Worm (Caenorhabditis elegans) whole organism, L1 larva: ENCODE results near the gene lnkn-1.

Source experiments
- C04F5.9 ChIP-seq: sonication (generic microtip); optimal IDR thresholded peaks from 2 replicates; lab custom pipeline; 2016; ENCODE audit warnings: missing genetic modification characterization, missing compliant biosample characterization
- C34B4.2 ChIP-seq: sonication (generic microtip); optimal IDR thresholded peaks from 2 replicates; lab custom pipeline; 2017; ENCODE audit warnings: mild to moderate bottlenecking, missing genetic modification characterization, missing compliant biosample characterization
- F16B12.6 ChIP-seq: fragments of 150-350 bp; optimal IDR thresholded peaks from 2 replicates; lab custom pipeline; 2014; ENCODE audit warnings: missing biosample characterization, missing genetic modification characterization
- Y116A8C.19 ChIP-seq: sonication (generic microtip); optimal IDR thresholded peaks from 2 replicates; lab custom pipeline; 2016; ENCODE audit warnings: missing compliant biosample characterization, missing genetic modification characterization, borderline replicate concordance
- aha-1 ChIP-seq: fragments of 150-350 bp; optimal IDR thresholded peaks from 2 replicates; lab custom pipeline; 2014; ENCODE audit warnings: missing biosample characterization, missing genetic modification characterization
- alr-1 ChIP-seq: fragments of 200-800 bp; sonication (Bioruptor generic); optimal IDR thresholded peaks from 2 replicates; lab custom pipeline; 2018; ENCODE audit warnings: borderline replicate concordance, mild to moderate bottlenecking, missing genetic modification characterization, missing compliant biosample characterization
- ceh-82 ChIP-seq, 3 experiments: fragments of 150-350 bp in 1 of 3; sonication (generic microtip) in 2 of 3; optimal IDR thresholded peaks; 2 replicates each; lab custom pipeline; 2014 to 2017; ENCODE audit warnings: missing biosample characterization in 3 of 3, missing genetic modification characterization in 3 of 3
- ces-1 ChIP-seq: fragments of 150-350 bp; optimal IDR thresholded peaks from 2 replicates; lab custom pipeline; 2014; ENCODE audit warnings: missing biosample characterization, missing genetic modification reagents, missing genetic modification characterization
- dpl-1 ChIP-seq, 3 experiments: fragments of 150-350 bp in 2 of 3; sonication (generic microtip) in 1 of 3; optimal IDR thresholded peaks; 2 replicates each; lab custom pipeline; 2014 to 2017; ENCODE audit warnings: missing biosample characterization in 3 of 3, missing genetic modification characterization in 3 of 3, missing genetic modification reagents in 3 of 3
- dsc-1 ChIP-seq: sonication (generic microtip); optimal IDR thresholded peaks from 2 replicates; lab custom pipeline; 2016; ENCODE audit warnings: mild to moderate bottlenecking, missing genetic modification characterization, missing compliant biosample characterization
- efl-1 ChIP-seq, 4 experiments: fragments of 150-350 bp; optimal IDR thresholded peaks in 3 of 4; peaks in 1 of 4; 1 replicate in 1 of 4; 2 replicates in 3 of 4; lab custom pipeline; 2014; ENCODE audit warnings: missing biosample characterization in 2 of 4, missing genetic modification characterization in 2 of 4, missing genetic modification reagents in 2 of 4
- efl-3 ChIP-seq: fragments of 200-800 bp; sonication (Bioruptor generic); optimal IDR thresholded peaks from 2 replicates; lab custom pipeline; 2018; ENCODE audit warnings: mild to moderate bottlenecking, missing genetic modification characterization, missing compliant biosample characterization
- egl-13 ChIP-seq: sonication (generic microtip); optimal IDR thresholded peaks from 2 replicates; lab custom pipeline; 2016; ENCODE audit warnings: missing genotype, missing genetic modification reagents, missing genetic modification characterization, missing compliant biosample characterization
- egl-27 ChIP-seq, 2 experiments: fragments of 150-350 bp in 1 of 2; sonication (generic microtip); optimal IDR thresholded peaks; 3 replicates each; lab custom pipeline; 2017 to 2018; ENCODE audit warnings: missing biosample characterization in 2 of 2, missing genetic modification characterization in 2 of 2, missing genetic modification reagents in 2 of 2
- fkh-4 ChIP-seq: sonication (generic microtip); optimal IDR thresholded peaks from 2 replicates; lab custom pipeline; 2016; ENCODE audit warnings: missing compliant biosample characterization, missing genetic modification characterization, borderline replicate concordance
- fkh-8 ChIP-seq: sonication (generic microtip); optimal IDR thresholded peaks from 2 replicates; lab custom pipeline; 2016; ENCODE audit warnings: mild to moderate bottlenecking, missing genetic modification characterization, missing compliant biosample characterization
- hlh-17 ChIP-seq: fragments of 200-800 bp; sonication (Bioruptor generic); optimal IDR thresholded peaks from 2 replicates; lab custom pipeline; 2018; ENCODE audit warnings: missing genetic modification characterization, mild to moderate bottlenecking, missing compliant biosample characterization, moderate library complexity, borderline replicate concordance
- hlh-4 ChIP-seq: sonication (generic microtip); optimal IDR thresholded peaks from 2 replicates; lab custom pipeline; 2016; ENCODE audit warnings: mild to moderate bottlenecking, missing genetic modification characterization, missing compliant biosample characterization
- irx-1 ChIP-seq: sonication (generic microtip); optimal IDR thresholded peaks from 2 replicates; lab custom pipeline; 2016; ENCODE audit warnings: missing genetic modification characterization, missing compliant biosample characterization
- isw-1 ChIP-seq: fragments of 200-800 bp; sonication (Bioruptor generic); IDR thresholded peaks from 2 replicates; pipeline ENCODE4 v1.3.6; 2022; ENCODE audit warnings: missing genetic modification characterization, missing compliant biosample characterization
- jun-1 ChIP-seq: fragments of 150-350 bp; optimal IDR thresholded peaks from 2 replicates; lab custom pipeline; 2014; ENCODE audit warnings: missing biosample characterization, missing genetic modification reagents, missing genetic modification characterization
- lin-15B ChIP-seq: fragments of 150-350 bp; sonication (generic microtip); optimal IDR thresholded peaks from 3 replicates; lab custom pipeline; 2014; ENCODE audit warnings: missing biosample characterization, missing genetic modification characterization
- lin-35 ChIP-seq, 2 experiments: fragments of 150-350 bp; optimal IDR thresholded peaks; 2 replicates each; lab custom pipeline; 2014; ENCODE audit warnings: missing biosample characterization in 2 of 2, missing genetic modification characterization in 2 of 2, missing genetic modification reagents in 2 of 2
- lin-39 ChIP-seq: fragments of 150-350 bp; optimal IDR thresholded peaks from 2 replicates; lab custom pipeline; 2014; ENCODE audit warnings: missing biosample characterization, missing genetic modification reagents, missing genetic modification characterization
- mdl-1 ChIP-seq, 2 experiments: fragments of 150-350 bp; optimal IDR thresholded peaks; 2 replicates each; lab custom pipeline; 2014 to 2017; ENCODE audit warnings: missing biosample characterization in 2 of 2, missing genetic modification characterization in 2 of 2, inconsistent platforms in 1 of 2
- mep-1 ChIP-seq: fragments of 150-350 bp; optimal IDR thresholded peaks from 2 replicates; lab custom pipeline; 2014; ENCODE audit warnings: missing biosample characterization, missing genetic modification characterization
- nhr-11 ChIP-seq: fragments of 150-350 bp; optimal IDR thresholded peaks from 2 replicates; lab custom pipeline; 2014; ENCODE audit warnings: missing biosample characterization, missing genetic modification characterization
- nhr-12 ChIP-seq: sonication (generic microtip); optimal IDR thresholded peaks from 2 replicates; lab custom pipeline; 2017; ENCODE audit warnings: missing biosample characterization, missing genetic modification characterization
- nhr-19 ChIP-seq: fragments of 200-800 bp; sonication (Bioruptor generic); conservative IDR thresholded peaks from 2 replicates; pipeline ENCODE4 v1.3.6; 2022; ENCODE audit warnings: missing genetic modification characterization, missing compliant biosample characterization
- nhr-20 ChIP-seq: sonication (generic microtip); optimal IDR thresholded peaks from 2 replicates; lab custom pipeline; 2016; ENCODE audit warnings: mild to moderate bottlenecking, missing genetic modification characterization, missing compliant biosample characterization
- nhr-28 ChIP-seq: fragments of 150-350 bp; optimal IDR thresholded peaks from 2 replicates; lab custom pipeline; 2014; ENCODE audit warnings: missing biosample characterization, missing genetic modification characterization
- nhr-47 ChIP-seq: sonication (generic microtip); optimal IDR thresholded peaks from 2 replicates; lab custom pipeline; 2016; ENCODE audit warnings: mild to moderate bottlenecking, missing genetic modification characterization, moderate library complexity, missing compliant biosample characterization
- nhr-71 ChIP-seq: sonication (generic microtip); optimal IDR thresholded peaks from 2 replicates; lab custom pipeline; 2016; ENCODE audit warnings: mild to moderate bottlenecking, missing genetic modification characterization, moderate library complexity, missing compliant biosample characterization
- nhr-77 ChIP-seq: fragments of 150-350 bp; optimal IDR thresholded peaks from 2 replicates; lab custom pipeline; 2014; ENCODE audit warnings: missing biosample characterization, missing genetic modification characterization
- nhr-84 ChIP-seq: sonication (generic microtip); optimal IDR thresholded peaks from 2 replicates; lab custom pipeline; 2017; ENCODE audit warnings: missing biosample characterization, missing genetic modification characterization
- nhr-90 ChIP-seq: sonication (generic microtip); optimal IDR thresholded peaks from 2 replicates; lab custom pipeline; 2016; ENCODE audit warnings: mild to moderate bottlenecking, missing genetic modification characterization, missing compliant biosample characterization; ENCODE audit not compliant: poor library complexity
- pax-3 ChIP-seq: fragments of 200-800 bp; sonication (Bioruptor generic); optimal IDR thresholded peaks from 2 replicates; lab custom pipeline; 2018; ENCODE audit warnings: mild to moderate bottlenecking, missing genetic modification characterization, moderate library complexity, missing compliant biosample characterization
- rnt-1 ChIP-seq: sonication (generic microtip); optimal IDR thresholded peaks from 2 replicates; lab custom pipeline; 2016; ENCODE audit warnings: mild to moderate bottlenecking, missing genetic modification characterization, moderate library complexity, missing compliant biosample characterization
- skn-1 ChIP-seq: fragments of 150-350 bp; optimal IDR thresholded peaks from 2 replicates; lab custom pipeline; 2014; ENCODE audit warnings: missing biosample characterization, missing genetic modification characterization
- snu-23 ChIP-seq: sonication (generic microtip); optimal IDR thresholded peaks from 2 replicates; lab custom pipeline; 2016; ENCODE audit warnings: missing genetic modification characterization, missing compliant biosample characterization
- sox-4 ChIP-seq: sonication (generic microtip); optimal IDR thresholded peaks from 2 replicates; lab custom pipeline; 2016; ENCODE audit warnings: missing genetic modification characterization, missing compliant biosample characterization
- tbx-2 ChIP-seq: sonication (generic microtip); optimal IDR thresholded peaks from 2 replicates; lab custom pipeline; 2016; ENCODE audit warnings: missing genetic modification characterization, missing compliant biosample characterization
- unc-30 ChIP-seq: sonication (generic microtip); optimal IDR thresholded peaks from 2 replicates; lab custom pipeline; 2017; ENCODE audit warnings: missing biosample characterization, missing genetic modification characterization
- unc-62 ChIP-seq: fragments of 150-350 bp; optimal IDR thresholded peaks from 2 replicates; lab custom pipeline; 2014; ENCODE audit warnings: missing biosample characterization, missing genetic modification reagents, missing genetic modification characterization
- unc-86 ChIP-seq: sonication (generic microtip); optimal IDR thresholded peaks from 2 replicates; lab custom pipeline; 2016; ENCODE audit warnings: missing genetic modification characterization, missing compliant biosample characterization
- unc-98 ChIP-seq: fragments of 200-800 bp; sonication (Bioruptor generic); IDR thresholded peaks from 2 replicates; pipeline ENCODE4 v1.3.6; 2022; ENCODE audit warnings: missing genetic modification characterization, missing compliant biosample characterization
- ztf-11 ChIP-seq, 2 experiments: sonication (generic microtip); optimal IDR thresholded peaks; 2 replicates each; lab custom pipeline; 2016 to 2017; ENCODE audit warnings: missing genetic modification characterization in 2 of 2, missing biosample characterization in 1 of 2, missing compliant biosample characterization in 1 of 2

Gene lnkn-1

ce11 chrIII:8887184-8887801 is 2.7 kb upstream of the lnkn-1 start, which contains the start of gene famh-136 (continued):
- peak; percentile 70 for TF ChIP-seq pax-3 (tag; lab: Kevin White, UChicago)
- TF ChIP-seq aha-1, result no peak
- TF ChIP-seq C34B4.2, result no peak
- TF ChIP-seq fkh-8 (tag; lab: Kevin White, UChicago), result peak; percentile 83
- peak; percentile 50 for TF ChIP-seq lin-39 (tag; lab: Kevin White, UChicago)
- TF ChIP-seq egl-27 (tag; optimal IDR thresholded peaks at IDR 0.05; lab: Kevin White, UChicago), result no peak
- peak; percentile 45 to 80 (median 61) for TF ChIP-seq ceh-82 (tag; optimal IDR thresholded peaks at IDR 0.05; lab: Kevin White, UChicago)
- TF ChIP-seq dsc-1, result peak; percentile 90
- TF ChIP-seq rnt-1 (tag; lab: Kevin White, UChicago), result peak; percentile 91
- TF ChIP-seq nhr-19 (GFP tag; lab: Robert Waterston, UW), result peak; percentile 99
- TF ChIP-seq sox-4 (tag; lab: Kevin White, UChicago), result peak; percentile 65
- peak; percentile 64 for TF ChIP-seq egl-13
- TF ChIP-seq alr-1 (tag; lab: Kevin White, UChicago), result no peak
- TF ChIP-seq tbx-2 (tag; lab: Kevin White, UChicago), result peak; percentile 88
- TF ChIP-seq dpl-1 (GFP tag; optimal IDR thresholded peaks at IDR 0.05; lab: Kevin White, UChicago), result peak; percentile 76 to 88 (median 84)
- no peak for TF ChIP-seq efl-3 (GFP tag; lab: Kevin White, UChicago)
- peak; percentile 97 for TF ChIP-seq mep-1 (tag; lab: Kevin White, UChicago)
- no peak for TF ChIP-seq unc-98
- peak in 1 of 2 experiments; percentile 42 for TF ChIP-seq ztf-11 (tag; optimal IDR thresholded peaks at IDR 0.05; lab: Kevin White, UChicago)
- TF ChIP-seq nhr-11 (tag; lab: Kevin White, UChicago), result peak; percentile 44
- no peak for TF ChIP-seq nhr-84 (tag; lab: Kevin White, UChicago)
- peak; percentile 85 for TF ChIP-seq nhr-77 (tag; lab: Kevin White, UChicago)
- peak; percentile 8 for TF ChIP-seq fkh-4 (tag; lab: Kevin White, UChicago)
- TF ChIP-seq lin-15B, result peak; percentile 75
- TF ChIP-seq isw-1 (GFP tag; lab: Robert Waterston, UW), result peak; percentile 50
- TF ChIP-seq unc-86 (tag; lab: Kevin White, UChicago), result peak; percentile 64
- no peak for TF ChIP-seq Y116A8C.19 (tag; lab: Kevin White, UChicago)
- no peak for TF ChIP-seq hlh-17 (GFP tag; lab: Kevin White, UChicago)
- peak; percentile 90 for TF ChIP-seq nhr-47 (tag; lab: Kevin White, UChicago)
- peak; percentile 78 to 85 for TF ChIP-seq efl-1 (optimal IDR thresholded peaks at IDR 0.05; lab: Kevin White, UChicago)
- peak; percentile 77 to 98 for TF ChIP-seq efl-1 (GFP tag; optimal IDR thresholded peaks at IDR 0.05 in 1 of 2; lab: Kevin White, UChicago)
- no peak for TF ChIP-seq unc-30

ce11 chrIII:8888956-8889355 is 1.1 kb upstream of the lnkn-1 start, which contains the start of gene ZK637.14:
Gene ZK637.14 (minus strand): TSS chrIII:8889156.
- TF ChIP-seq jun-1 (tag; lab: Kevin White, UChicago) (peak; percentile 48), nhr-19 (GFP tag; lab: Robert Waterston, UW) (peak; percentile 51), ceh-82 (tag; optimal IDR thresholded peaks at IDR 0.05; lab: Kevin White, UChicago) (peak in 1 of 3 experiments; percentile 52), nhr-90 (tag; lab: Kevin White, UChicago) (peak; percentile 1), hlh-4 (tag; lab: Kevin White, UChicago) (no peak), unc-62 (GFP tag; lab: Kevin White, UChicago) (no peak), egl-13 (peak; percentile 30), fkh-8 (tag; lab: Kevin White, UChicago) (peak; percentile 60), nhr-20 (peak; percentile 55), lin-39 (tag; lab: Kevin White, UChicago) (no peak), C04F5.9 (tag; lab: Kevin White, UChicago) (peak; percentile 41), snu-23 (GFP tag; lab: Kevin White, UChicago) (peak; percentile 76), F16B12.6 (peak; percentile 91), unc-86 (tag; lab: Kevin White, UChicago) (peak; percentile 32), nhr-71 (peak; percentile 67), dsc-1 (peak; percentile 38), isw-1 (GFP tag; lab: Robert Waterston, UW) (peak; percentile 26), irx-1 (tag; lab: Kevin White, UChicago) (peak; percentile 1), nhr-28 (tag; lab: Kevin White, UChicago) (no peak), pax-3 (tag; lab: Kevin White, UChicago) (peak; percentile 4), ces-1 (GFP tag; lab: Kevin White, UChicago) (no peak), lin-35 (GFP tag; optimal IDR thresholded peaks at IDR 0.05; lab: Kevin White, UChicago) (peak; percentile 61 to 74), efl-1 (optimal IDR thresholded peaks at IDR 0.05; lab: Kevin White, UChicago) (peak; percentile 62 to 63), efl-1 (GFP tag; optimal IDR thresholded peaks at IDR 0.05 in 1 of 2; lab: Kevin White, UChicago) (peak; percentile 66 to 96), nhr-12 (tag; lab: Kevin White, UChicago) (no peak), mep-1 (tag; lab: Kevin White, UChicago) (peak; percentile 87), nhr-47 (tag; lab: Kevin White, UChicago) (peak; percentile 56), skn-1 (peak; percentile 89), mdl-1 (tag; optimal IDR thresholded peaks at IDR 0.05; lab: Kevin White, UChicago) (no peak)
